Fruit fly (Drosophila melanogaster): ENCODE data around the gene CG3164.

Gene CG3164

DNA sequence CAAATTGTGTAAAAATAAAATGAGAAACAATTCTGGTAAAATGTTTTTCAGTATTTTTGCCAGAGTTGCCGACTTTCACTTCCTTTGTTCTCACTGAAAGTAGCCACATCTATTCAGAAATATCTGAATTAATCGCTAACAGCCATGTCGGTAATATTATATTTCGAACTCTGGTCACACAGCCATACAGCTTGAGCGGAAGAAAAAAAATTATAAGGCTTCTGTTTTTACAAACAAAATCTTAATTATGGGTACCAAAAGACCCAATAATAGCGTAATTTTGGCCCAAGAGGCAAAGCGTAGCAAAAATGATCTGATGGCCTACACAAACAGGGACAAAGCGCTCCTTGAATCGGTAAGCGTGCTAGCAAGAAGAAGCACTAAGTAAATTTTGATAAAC lies 25.4 kb upstream of the CG3164 start, which contains the start of gene CG3436:
CG3436 (plus strand) TSS at position 36 of the 400 bp plus-strand sequence.
- no peak for TF ChIP-seq CG8478 (optimal IDR thresholded peaks at IDR 0.05)

DNA sequence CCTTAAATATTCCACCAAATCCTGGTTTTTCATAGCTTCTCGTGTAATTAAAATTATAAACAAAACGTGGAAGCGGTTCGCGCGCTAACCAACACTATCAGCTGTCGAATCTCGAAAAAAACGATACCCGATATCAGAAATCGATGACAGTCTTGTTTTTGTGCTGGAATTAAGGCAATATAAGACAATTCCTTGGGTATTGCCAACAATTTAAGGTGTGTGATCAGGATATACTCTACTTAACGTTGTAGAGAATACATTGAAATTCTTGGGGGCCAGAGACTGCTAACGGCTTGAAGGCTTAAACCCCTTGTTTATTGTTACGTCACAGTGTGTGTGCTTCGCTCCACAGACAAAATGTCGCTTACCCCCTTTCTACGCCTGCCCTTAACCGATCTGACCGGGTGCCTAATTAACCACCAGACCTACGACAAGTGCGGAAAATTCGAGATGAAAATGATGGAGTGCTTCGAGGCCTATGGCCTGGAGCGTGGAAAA lies 24.7 kb upstream of the CG3164 start, which contains the start of gene Pus10:
Pus10 (minus strand) TSS at position 91 of the 498 bp plus-strand sequence.
- TF ChIP-seq CG8478 (optimal IDR thresholded peaks at IDR 0.05) (no peak), CTCF (optimal IDR thresholded peaks at IDR 0.05) (no peak)

DNA sequence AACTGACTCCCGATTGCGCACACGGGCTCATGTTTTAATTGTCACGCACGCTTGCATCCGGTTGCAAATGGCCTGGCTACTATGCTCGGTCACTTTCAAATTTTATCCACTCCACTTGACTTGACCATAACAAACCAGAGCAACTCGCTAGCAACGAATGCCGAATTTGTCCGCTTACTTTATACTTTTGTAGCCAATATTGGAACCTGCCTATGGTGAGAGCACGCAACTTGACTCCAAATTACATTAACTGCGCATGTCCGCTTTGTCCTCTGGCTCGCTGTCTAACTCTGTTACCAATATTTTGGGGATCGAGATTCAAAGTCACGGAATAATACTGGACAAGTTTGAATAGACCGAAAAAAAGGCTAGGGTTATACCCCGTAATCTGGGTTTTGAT lies 22.6 kb upstream of the CG3164 start, which contains the start of gene CG42399:
CG42399 (minus strand) TSS at position 159 of the 400 bp plus-strand sequence.
- TF ChIP-seq CTCF (optimal IDR thresholded peaks at IDR 0.05) (no peak), CG8478 (optimal IDR thresholded peaks at IDR 0.05) (no peak)

DNA sequence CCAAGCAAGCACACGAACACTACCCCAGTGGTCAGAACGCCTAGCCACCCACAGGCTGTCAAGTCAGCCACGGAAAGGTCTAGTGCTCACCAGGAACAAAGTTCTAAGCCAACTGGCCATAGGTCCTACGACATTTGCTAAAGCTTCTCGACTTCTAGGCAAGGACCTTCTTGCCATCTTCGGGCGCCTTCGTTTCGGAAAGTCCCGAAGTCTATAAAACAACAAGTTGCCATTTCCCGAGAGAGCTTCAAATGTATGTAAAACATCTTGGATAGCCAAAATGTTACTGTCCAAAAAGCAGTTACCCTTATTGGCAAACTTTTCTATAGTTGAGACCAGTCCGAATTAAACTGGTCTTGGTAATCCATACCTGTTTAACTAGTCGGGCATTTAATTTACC lies 15.9 kb upstream of the CG3164 start:
- no peak for TF ChIP-seq CTCF (optimal IDR thresholded peaks at IDR 0.05)
- TF ChIP-seq CG8478 (optimal IDR thresholded peaks at IDR 0.05), result no peak

DNA sequence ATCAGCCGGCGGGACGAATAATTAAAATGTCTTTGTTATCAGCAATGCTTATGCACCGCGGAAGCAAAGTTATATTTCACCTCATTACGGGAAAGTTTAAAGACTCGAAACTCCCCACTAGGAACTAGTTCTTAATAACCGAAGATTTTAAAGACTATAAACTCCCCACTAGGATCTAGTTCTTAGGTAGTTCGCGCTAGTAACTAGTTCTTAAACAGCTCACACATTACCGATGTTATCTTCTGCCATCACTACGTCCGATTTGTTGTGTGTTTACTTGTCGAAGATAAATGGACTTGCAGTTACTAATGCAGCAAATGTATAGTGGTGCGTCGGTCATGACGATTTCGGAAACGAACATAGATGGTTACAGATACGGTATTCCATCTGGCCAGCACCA lies 12.5 kb upstream of the CG3164 start, which contains the start of the genes CG31974 and CG11454:
CG31974 (minus strand) TSS at position 4 of the 400 bp plus-strand sequence.
CG11454 (plus strand) TSS at position 236 of the 400 bp plus-strand sequence.
- no peak for TF ChIP-seq CG8478 (optimal IDR thresholded peaks at IDR 0.05)
- peak in 1 of 2 experiments; percentile 8 for TF ChIP-seq CTCF (optimal IDR thresholded peaks at IDR 0.05)

DNA sequence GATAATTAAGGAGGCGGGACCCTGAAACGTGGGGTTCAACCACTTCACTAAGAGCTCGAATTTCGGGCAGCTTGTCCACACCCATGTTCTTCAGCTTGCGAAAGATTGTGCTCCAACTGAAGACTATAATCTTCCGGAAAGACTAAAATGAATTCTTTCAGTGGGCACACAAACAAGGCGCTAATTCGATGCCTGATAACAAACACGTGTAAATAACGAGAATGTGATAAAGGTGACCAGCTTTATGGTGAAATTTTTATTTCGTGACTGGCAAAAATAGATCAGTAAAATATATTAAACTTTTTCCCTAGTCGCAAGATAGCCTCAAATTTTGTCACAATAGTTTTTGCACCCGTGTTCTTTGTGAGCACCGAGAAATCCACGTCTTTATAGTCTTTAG lies 10.3 kb upstream of the CG3164 start, which contains the start of the genes CG31975 and ovm:
CG31975 (minus strand) TSS at position 144 of the 400 bp plus-strand sequence.
ovm (minus strand) TSS at position 144 of the 400 bp plus-strand sequence.
- TF ChIP-seq CTCF (optimal IDR thresholded peaks at IDR 0.05) (no peak), CG8478 (optimal IDR thresholded peaks at IDR 0.05) (no peak)

DNA sequence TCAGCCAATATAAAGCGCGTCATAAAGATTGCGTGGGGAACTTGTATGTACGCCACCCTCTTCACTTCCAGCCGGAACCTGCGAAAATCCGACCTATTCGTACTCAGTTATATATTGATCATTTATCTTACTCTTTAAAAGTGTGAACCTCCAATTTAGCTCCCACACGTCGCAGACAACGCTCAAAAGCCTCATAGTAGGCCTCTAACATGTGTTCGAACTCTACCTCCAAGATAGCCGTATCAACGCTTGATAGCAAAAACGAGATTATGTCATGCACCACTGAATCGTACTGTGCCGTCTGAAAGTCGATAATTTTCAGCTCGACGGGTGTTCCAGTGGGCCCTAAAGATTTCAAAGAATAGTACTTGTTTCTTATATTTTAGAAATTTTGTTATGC lies 9.0 kb upstream of the CG3164 start:
- TF ChIP-seq CTCF (optimal IDR thresholded peaks at IDR 0.05), result no peak
- no peak for TF ChIP-seq CG8478 (optimal IDR thresholded peaks at IDR 0.05)

DNA sequence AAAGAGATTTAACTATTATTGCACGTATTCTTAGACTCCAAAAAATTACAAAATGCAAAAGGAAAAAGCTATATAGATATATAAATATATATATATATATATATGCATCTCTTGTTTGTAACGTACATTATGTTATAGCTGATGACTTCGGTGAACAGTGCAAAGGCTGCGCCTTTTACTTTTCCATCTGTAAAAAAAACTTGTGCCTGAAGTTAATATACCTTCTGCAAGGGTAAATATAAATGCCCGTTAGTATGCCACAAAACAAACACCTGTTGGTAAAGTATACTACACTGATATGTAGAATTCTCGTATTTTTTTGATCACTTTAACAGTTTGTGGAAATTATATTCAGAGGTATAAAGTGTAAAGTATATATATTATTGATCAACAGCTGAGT lies 7.5 kb upstream of the CG3164 start:
- TF ChIP-seq CTCF (optimal IDR thresholded peaks at IDR 0.05) (peak in 1 of 2 experiments; percentile 35), CG8478 (optimal IDR thresholded peaks at IDR 0.05) (no peak)

DNA sequence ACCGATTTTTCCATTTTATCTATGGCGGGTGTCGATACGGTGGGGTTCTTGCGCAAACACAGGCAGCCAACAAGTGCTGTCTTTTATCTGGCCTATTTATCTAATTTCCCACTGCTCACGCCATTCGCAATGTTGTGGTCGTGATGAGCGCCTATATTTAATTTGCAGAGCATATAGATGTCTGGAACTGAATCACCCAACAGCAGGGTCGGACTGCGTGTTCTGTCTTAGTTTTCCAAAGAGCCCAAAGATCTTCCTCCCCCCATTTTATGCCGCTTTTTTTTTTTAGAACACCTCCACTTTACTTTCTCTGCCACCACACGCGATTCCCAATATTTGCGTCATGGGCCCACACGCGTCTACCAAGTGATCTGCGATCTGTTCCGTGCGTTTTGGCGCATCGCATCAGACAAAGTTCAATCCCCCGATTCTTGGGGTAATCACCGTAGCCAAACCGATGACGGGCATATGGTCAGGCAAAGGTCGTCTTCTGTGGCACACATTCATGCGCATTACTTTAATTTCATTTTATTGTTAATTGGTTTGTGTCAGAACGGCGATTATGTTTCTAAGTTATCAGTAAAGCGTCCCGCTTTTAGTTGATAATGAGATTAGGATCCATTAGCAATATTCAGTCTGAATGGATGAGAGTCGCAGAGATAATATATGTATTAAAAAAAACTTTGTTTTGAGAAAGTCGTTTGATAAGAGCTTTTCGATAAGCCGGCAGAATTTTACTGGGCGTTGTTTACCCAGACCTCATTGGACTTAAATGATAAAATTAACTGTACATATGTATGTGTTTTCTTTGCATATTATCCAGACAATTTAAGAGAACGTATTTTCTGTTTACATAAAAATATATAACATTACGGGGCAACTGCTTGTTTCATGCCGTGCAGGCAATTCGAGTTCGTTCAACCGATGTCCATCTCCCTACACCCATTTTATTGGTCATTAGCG lies 6.4 kb upstream of the CG3164 start:
- TF ChIP-seq CG8478 (optimal IDR thresholded peaks at IDR 0.05) (no peak), CTCF (optimal IDR thresholded peaks at IDR 0.05) (no peak)

DNA sequence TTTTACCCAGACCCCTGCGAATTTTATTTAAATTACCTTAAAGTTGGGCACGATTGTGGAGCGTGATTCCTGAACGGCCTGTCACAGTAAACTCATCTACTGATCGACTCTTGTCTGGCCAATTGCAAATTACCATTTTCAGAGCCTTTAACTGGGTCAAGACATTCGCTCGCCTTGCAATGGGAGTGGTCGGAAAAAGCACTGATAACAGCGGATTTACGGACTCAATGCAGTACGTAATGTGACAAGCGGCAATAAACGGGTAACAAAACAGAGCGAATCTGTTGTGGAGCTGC lies 5.5 kb upstream of the CG3164 start:
- TF ChIP-seq CTCF (optimal IDR thresholded peaks at IDR 0.05), result no peak
- TF ChIP-seq CG8478 (optimal IDR thresholded peaks at IDR 0.05), result no peak

DNA sequence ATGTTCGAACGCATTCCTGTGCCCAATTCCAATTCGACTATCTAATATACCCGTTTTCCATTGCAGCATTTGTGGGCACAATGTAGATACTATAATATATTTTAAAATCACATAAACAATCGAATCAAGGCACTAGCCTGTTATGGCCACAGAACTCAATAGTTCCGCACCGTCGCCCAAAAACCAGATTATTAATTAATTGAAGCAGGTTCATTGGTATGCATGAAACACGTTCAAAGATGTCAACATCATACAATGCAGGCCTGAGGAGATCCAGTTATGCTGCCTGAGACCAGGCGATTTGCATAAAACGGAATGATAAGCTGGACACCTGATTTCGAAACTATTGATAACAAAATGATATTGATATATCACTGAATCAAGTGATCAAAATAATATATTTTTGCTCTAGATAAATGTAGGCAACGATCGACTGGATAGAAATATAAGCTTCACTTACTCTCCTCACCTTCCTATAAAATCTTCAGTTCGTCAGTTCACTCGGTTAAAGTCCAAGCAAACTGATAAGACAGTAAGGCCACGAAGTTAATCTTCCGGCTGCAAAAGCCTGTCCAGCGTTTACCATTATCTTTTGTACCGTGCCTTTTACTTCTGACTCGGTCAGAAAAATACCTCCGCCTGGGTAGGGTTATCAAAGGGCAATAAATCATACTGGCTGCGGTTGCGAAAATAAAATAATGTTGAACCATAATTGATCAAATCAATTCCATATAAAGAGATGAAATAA lies 5.0 kb upstream of the CG3164 start:
- TF ChIP-seq CTCF (optimal IDR thresholded peaks at IDR 0.05), result no peak
- no peak for TF ChIP-seq CG8478 (optimal IDR thresholded peaks at IDR 0.05)

DNA sequence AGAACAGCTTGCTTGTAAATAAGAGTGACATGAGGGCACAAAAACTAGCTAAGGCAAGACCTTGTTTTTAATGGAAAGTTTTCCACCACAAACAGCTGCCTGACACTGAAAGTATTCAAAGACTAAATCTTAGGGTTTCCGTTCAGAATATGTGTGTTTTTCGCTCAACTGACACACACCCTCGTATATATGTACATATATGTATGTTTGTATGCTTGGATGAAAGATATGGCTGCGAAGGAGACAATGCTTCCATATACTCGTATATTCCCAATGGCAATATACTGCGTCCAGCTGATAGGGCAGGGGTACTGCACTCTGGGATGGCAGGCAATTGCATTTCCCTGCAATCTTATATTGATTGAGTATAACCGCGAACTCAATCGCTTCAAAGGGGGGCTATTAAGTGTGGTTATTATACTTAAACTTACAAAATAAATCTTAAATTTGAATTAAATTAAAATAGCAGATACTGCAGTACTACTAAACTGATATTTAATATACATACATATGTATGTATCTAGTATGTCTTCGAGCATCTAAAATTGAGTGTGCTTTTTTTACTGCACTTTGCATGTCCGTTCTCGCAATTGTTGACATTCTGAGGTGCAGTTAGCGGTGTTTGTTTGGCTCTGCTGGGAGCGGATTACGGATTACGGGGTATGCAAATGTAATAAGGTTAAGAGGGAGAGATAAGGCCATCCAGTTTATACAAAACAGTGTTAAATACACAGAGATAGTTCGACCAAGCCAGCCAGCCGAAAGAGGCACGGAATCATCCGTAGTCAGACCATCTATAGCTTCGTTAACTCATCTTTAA lies 4.2 kb upstream of the CG3164 start:
- TF ChIP-seq CG8478 (optimal IDR thresholded peaks at IDR 0.05), result no peak
- no peak for TF ChIP-seq CTCF (optimal IDR thresholded peaks at IDR 0.05)

DNA sequence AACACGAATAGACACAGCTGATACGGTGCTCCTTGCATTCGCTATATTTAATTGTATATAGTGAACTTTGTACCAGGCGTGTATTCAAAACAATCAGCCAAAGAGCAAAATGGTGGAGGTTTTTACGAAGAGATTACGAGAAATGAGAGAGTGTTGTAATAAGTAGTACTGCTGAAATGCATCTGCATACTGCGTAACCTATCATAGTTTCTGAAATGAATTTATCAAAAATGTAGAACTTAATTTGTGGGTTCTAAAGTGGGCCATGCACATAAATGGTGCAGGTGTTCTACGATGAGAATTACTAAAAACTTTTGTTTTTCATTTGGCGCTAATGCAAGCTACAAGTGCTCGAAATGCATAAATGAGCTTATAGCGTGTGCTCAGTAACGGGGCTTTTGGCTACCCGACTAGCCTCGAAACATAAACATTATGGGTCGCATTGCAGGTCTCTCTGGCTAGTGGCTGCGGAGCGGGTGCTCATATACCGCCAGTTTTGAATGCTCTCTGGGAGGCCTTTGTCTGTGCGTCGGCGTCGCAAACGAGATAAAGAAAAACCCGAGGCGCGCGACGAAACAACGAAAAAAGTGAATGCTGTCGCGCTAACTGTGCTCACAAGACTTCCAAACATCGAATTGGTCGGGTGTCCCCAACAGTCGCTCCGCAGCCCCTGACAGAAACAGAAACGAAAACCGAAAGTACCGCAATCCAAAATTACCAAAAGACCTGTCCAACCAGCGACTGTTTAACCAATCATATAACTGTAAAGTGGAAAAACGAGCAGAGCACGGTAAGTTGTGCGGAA lies 1.1 kb upstream of the CG3164 start, which contains the start of gene Gs1:
Gs1 (plus strand) TSS at position 612 of the 805 bp plus-strand sequence.
- TF ChIP-seq CTCF (optimal IDR thresholded peaks at IDR 0.05) (no peak), CG8478 (optimal IDR thresholded peaks at IDR 0.05) (no peak)

Measured in S2 (cell line).